Worm (Caenorhabditis elegans) whole organism, young adult: ENCODE measurements around the gene C49G7.10.

Experiments used
- B0019.2 ChIP-seq: fragments of 200-800 bp; sonication (Bioruptor generic); conservative IDR thresholded peaks from 2 replicates; pipeline ENCODE4 v1.3.6; 2022; ENCODE audit warnings: missing genetic modification reagents, missing genetic modification characterization, missing compliant biosample characterization
- C06A6.2 ChIP-seq: fragments of 200-800 bp; sonication (Bioruptor generic); conservative IDR thresholded peaks from 2 replicates; pipeline ENCODE4 v1.3.6; 2022; ENCODE audit warnings: missing genetic modification characterization, missing compliant biosample characterization
- D2030.7 ChIP-seq: fragments of 200-800 bp; sonication (Bioruptor generic); IDR thresholded peaks from 2 replicates; pipeline ENCODE4 v1.3.6; 2022; ENCODE audit warnings: missing genetic modification reagents, missing genetic modification characterization, missing compliant biosample characterization
- F10E7.11 ChIP-seq: sonication (generic microtip); optimal IDR thresholded peaks from 2 replicates; lab custom pipeline; 2017; ENCODE audit warnings: mild to moderate bottlenecking, missing genetic modification characterization, moderate library complexity, missing compliant biosample characterization
- F22D6.2 ChIP-seq: sonication (generic microtip); optimal IDR thresholded peaks from 2 replicates; lab custom pipeline; 2016; ENCODE audit warnings: mild to moderate bottlenecking, missing genetic modification characterization, missing compliant biosample characterization
- F39B2.1 ChIP-seq: fragments of 200-800 bp; sonication (Bioruptor generic); IDR thresholded peaks from 2 replicates; pipeline ENCODE4 v1.3.6; 2022; ENCODE audit warnings: missing genetic modification reagents, missing genetic modification characterization, missing compliant biosample characterization
- K11D2.4 ChIP-seq: fragments of 200-800 bp; sonication (Bioruptor generic); IDR thresholded peaks from 2 replicates; pipeline ENCODE4 v1.3.6; 2022; ENCODE audit warnings: missing genetic modification reagents, missing genetic modification characterization, missing compliant biosample characterization
- K12H6.12 ChIP-seq: fragments of 200-800 bp; sonication (Bioruptor generic); optimal IDR thresholded peaks from 2 replicates; lab custom pipeline; 2018; ENCODE audit warnings: mild to moderate bottlenecking, missing genetic modification characterization, missing compliant biosample characterization
- T07F8.4 ChIP-seq: sonication (generic microtip); optimal IDR thresholded peaks from 2 replicates; lab custom pipeline; 2016; ENCODE audit warnings: mild to moderate bottlenecking, missing genetic modification characterization, moderate library complexity, missing compliant biosample characterization
- Y53F4B.3 ChIP-seq: fragments of 200-800 bp; sonication (Bioruptor generic); IDR thresholded peaks from 2 replicates; pipeline ENCODE4 v1.3.6; 2022; ENCODE audit warnings: missing genetic modification reagents, missing genetic modification characterization, missing compliant biosample characterization
- Y67H2A.10 ChIP-seq: fragments of 200-800 bp; sonication (Bioruptor generic); conservative IDR thresholded peaks from 2 replicates; pipeline ENCODE4 v1.3.6; 2022; ENCODE audit warnings: missing genetic modification reagents, missing genetic modification characterization, missing compliant biosample characterization
- aptf-3 ChIP-seq: fragments of 200-800 bp; sonication (Bioruptor generic); IDR thresholded peaks from 2 replicates; pipeline ENCODE4 v1.3.6; 2022; ENCODE audit warnings: missing genetic modification characterization, missing compliant biosample characterization
- atf-7 ChIP-seq: sonication (generic microtip); optimal IDR thresholded peaks from 2 replicates; lab custom pipeline; 2017; ENCODE audit warnings: mild to moderate bottlenecking, missing genetic modification characterization, missing compliant biosample characterization
- attf-5 ChIP-seq: fragments of 200-800 bp; sonication (Bioruptor generic); optimal IDR thresholded peaks from 2 replicates; lab custom pipeline; 2018; ENCODE audit warnings: mild to moderate bottlenecking, missing genetic modification characterization, missing compliant biosample characterization
- bed-2 ChIP-seq: fragments of 200-800 bp; sonication (Bioruptor generic); IDR thresholded peaks from 2 replicates; pipeline ENCODE4 v1.3.6; 2022; ENCODE audit warnings: missing genetic modification reagents, missing genetic modification characterization, missing compliant biosample characterization
- cebp-1 ChIP-seq, 2 experiments: fragments of 200-800 bp in 1 of 2; sonication (Bioruptor generic) in 1 of 2; sonication (generic microtip) in 1 of 2; IDR thresholded peaks in 1 of 2; optimal IDR thresholded peaks in 1 of 2; 2 replicates each; pipeline versions ENCODE4 v1.3.6 to Lab custom; 2017 to 2022; ENCODE audit warnings: missing compliant biosample characterization in 2 of 2, missing genetic modification characterization in 2 of 2, mild to moderate bottlenecking in 1 of 2, missing genetic modification reagents in 1 of 2, moderate library complexity in 1 of 2
- ceh-100 ChIP-seq: fragments of 200-800 bp; sonication (Bioruptor generic); IDR thresholded peaks from 2 replicates; pipeline ENCODE4 v1.3.6; 2022; ENCODE audit warnings: missing genetic modification reagents, missing genetic modification characterization, missing compliant biosample characterization
- ceh-58 ChIP-seq: fragments of 200-800 bp; sonication (Bioruptor generic); IDR thresholded peaks from 2 replicates; pipeline ENCODE4 v1.3.6; 2022; ENCODE audit warnings: missing genetic modification characterization, missing compliant biosample characterization
- die-1 ChIP-seq: sonication (generic microtip); optimal IDR thresholded peaks from 2 replicates; lab custom pipeline; 2016; ENCODE audit warnings: missing genotype, mild to moderate bottlenecking, missing genetic modification characterization, missing compliant biosample characterization
- dpl-1 ChIP-seq: fragments of 150-350 bp; optimal IDR thresholded peaks from 2 replicates; lab custom pipeline; 2014; ENCODE audit warnings: missing biosample characterization, missing genetic modification reagents, missing genetic modification characterization
- egl-44 ChIP-seq: fragments of 200-800 bp; sonication (Bioruptor generic); IDR thresholded peaks from 2 replicates; pipeline ENCODE4 v1.3.6; 2022; ENCODE audit warnings: missing genetic modification reagents, missing genetic modification characterization, missing compliant biosample characterization
- egrh-3 ChIP-seq: fragments of 200-800 bp; sonication (Bioruptor generic); IDR thresholded peaks from 2 replicates; pipeline ENCODE4 v1.3.6; 2022; ENCODE audit warnings: missing genetic modification reagents, missing genetic modification characterization, missing compliant biosample characterization
- hlh-12 ChIP-seq: sonication (generic microtip); optimal IDR thresholded peaks from 2 replicates; lab custom pipeline; 2016; ENCODE audit warnings: missing genetic modification characterization, missing compliant biosample characterization
- hlh-26 ChIP-seq: fragments of 200-800 bp; sonication (Bioruptor generic); conservative IDR thresholded peaks from 2 replicates; pipeline ENCODE4 v1.3.6; 2022; ENCODE audit warnings: missing genetic modification reagents, missing genetic modification characterization, missing compliant biosample characterization
- hmg-1.2 ChIP-seq: fragments of 200-800 bp; sonication (Bioruptor generic); IDR thresholded peaks from 2 replicates; pipeline ENCODE4 v1.3.6; 2022; ENCODE audit warnings: missing genetic modification reagents, missing genetic modification characterization, missing compliant biosample characterization
- lag-1 ChIP-seq: fragments of 200-800 bp; sonication (Bioruptor generic); IDR thresholded peaks from 2 replicates; pipeline ENCODE4 v1.3.6; 2022; ENCODE audit warnings: missing genetic modification reagents, missing genetic modification characterization, missing compliant biosample characterization
- let-526 ChIP-seq: fragments of 200-800 bp; sonication (Bioruptor generic); IDR thresholded peaks from 2 replicates; pipeline ENCODE4 v1.3.6; 2022; ENCODE audit warnings: missing genetic modification reagents, missing genetic modification characterization, missing compliant biosample characterization
- let-607 ChIP-seq, 2 experiments: fragments of 200-800 bp in 1 of 2; sonication (Bioruptor generic) in 1 of 2; sonication (generic microtip) in 1 of 2; optimal IDR thresholded peaks; 2 replicates each; lab custom pipeline; 2016 to 2018; ENCODE audit warnings: mild to moderate bottlenecking in 2 of 2, missing compliant biosample characterization in 2 of 2, missing genetic modification characterization in 2 of 2, moderate library complexity in 2 of 2, missing genotype in 1 of 2
- lin-40 ChIP-seq: sonication (generic microtip); optimal IDR thresholded peaks from 2 replicates; lab custom pipeline; 2016; ENCODE audit warnings: missing genetic modification characterization, mild to moderate bottlenecking, missing compliant biosample characterization, missing genotype, missing genetic modification reagents
- lir-1 ChIP-seq: fragments of 200-800 bp; sonication (Bioruptor generic); conservative IDR thresholded peaks from 2 replicates; pipeline ENCODE4 v1.3.6; 2022; ENCODE audit warnings: missing genetic modification reagents, missing genetic modification characterization, missing compliant biosample characterization
- lsl-1 ChIP-seq: fragments of 200-800 bp; sonication (Bioruptor generic); optimal IDR thresholded peaks from 2 replicates; lab custom pipeline; 2018; ENCODE audit warnings: mild to moderate bottlenecking, missing genetic modification characterization, moderate library complexity, missing compliant biosample characterization
- madf-3 ChIP-seq: fragments of 200-800 bp; sonication (Bioruptor generic); IDR thresholded peaks from 2 replicates; pipeline ENCODE4 v1.3.6; 2022; ENCODE audit warnings: missing genetic modification reagents, missing genetic modification characterization, missing compliant biosample characterization
- madf-6 ChIP-seq: fragments of 200-800 bp; sonication (Bioruptor generic); IDR thresholded peaks from 2 replicates; pipeline ENCODE4 v1.3.6; 2022; ENCODE audit warnings: missing genetic modification reagents, missing genetic modification characterization, missing compliant biosample characterization
- madf-8 ChIP-seq: fragments of 200-800 bp; sonication (Bioruptor generic); conservative IDR thresholded peaks from 2 replicates; pipeline ENCODE4 v1.3.6; 2022; ENCODE audit warnings: missing genetic modification reagents, missing genetic modification characterization, missing compliant biosample characterization
- mes-4 ChIP-seq: sonication (generic microtip); optimal IDR thresholded peaks from 2 replicates; lab custom pipeline; 2016; ENCODE audit warnings: missing genotype, missing genetic modification characterization, missing compliant biosample characterization
- mxl-1 ChIP-seq: sonication (generic microtip); optimal IDR thresholded peaks from 2 replicates; lab custom pipeline; 2016; ENCODE audit warnings: missing genetic modification characterization, missing compliant biosample characterization
- nfya-2 ChIP-seq: fragments of 200-800 bp; sonication (Bioruptor generic); IDR thresholded peaks from 2 replicates; pipeline ENCODE4 v1.3.6; 2022; ENCODE audit warnings: missing genetic modification reagents, missing genetic modification characterization, missing compliant biosample characterization
- nfyb-1 ChIP-seq: fragments of 200-800 bp; sonication (Bioruptor generic); IDR thresholded peaks from 2 replicates; pipeline ENCODE4 v1.3.6; 2022; ENCODE audit warnings: missing genetic modification reagents, missing genetic modification characterization, missing compliant biosample characterization
- nhr-80 ChIP-seq: sonication (generic microtip); optimal IDR thresholded peaks from 2 replicates; lab custom pipeline; 2016; ENCODE audit warnings: missing genetic modification characterization, missing compliant biosample characterization
- pha-4 ChIP-seq: fragments of 150-350 bp; sonication (generic microtip); optimal IDR thresholded peaks from 2 replicates; lab custom pipeline; 2014; ENCODE audit warnings: missing biosample characterization, missing genetic modification reagents, missing genetic modification characterization
- snpc-1.1 ChIP-seq: sonication (generic microtip); optimal IDR thresholded peaks from 2 replicates; lab custom pipeline; 2017; ENCODE audit warnings: missing genetic modification characterization, mild to moderate bottlenecking, missing compliant biosample characterization, antibody characterized with exemption, moderate library complexity, missing genotype, missing genetic modification reagents; ENCODE audit not compliant: insufficient read depth
- somi-1 ChIP-seq: fragments of 200-800 bp; sonication (Bioruptor generic); optimal IDR thresholded peaks from 2 replicates; lab custom pipeline; 2018; ENCODE audit warnings: mild to moderate bottlenecking, missing genetic modification characterization, missing compliant biosample characterization
- sptf-2 ChIP-seq: fragments of 200-800 bp; sonication (Bioruptor generic); optimal IDR thresholded peaks from 2 replicates; lab custom pipeline; 2018; ENCODE audit warnings: mild to moderate bottlenecking, missing genetic modification characterization, missing compliant biosample characterization
- unc-62 ChIP-seq: fragments of 150-350 bp; optimal IDR thresholded peaks from 2 replicates; lab custom pipeline; 2014; ENCODE audit warnings: missing biosample characterization, missing genetic modification reagents, missing genetic modification characterization
- zfh-2 ChIP-seq: fragments of 200-800 bp; sonication (Bioruptor generic); conservative IDR thresholded peaks from 2 replicates; pipeline ENCODE4 v1.3.6; 2022; ENCODE audit warnings: missing genetic modification reagents, missing genetic modification characterization, missing compliant biosample characterization
- zim-3 ChIP-seq: sonication (generic microtip); optimal IDR thresholded peaks from 2 replicates; lab custom pipeline; 2017; ENCODE audit warnings: mild to moderate bottlenecking, missing genetic modification characterization, moderate library complexity, missing compliant biosample characterization
- ztf-22 ChIP-seq: fragments of 200-800 bp; sonication (Bioruptor generic); optimal IDR thresholded peaks from 2 replicates; lab custom pipeline; 2018; ENCODE audit warnings: mild to moderate bottlenecking, missing genetic modification characterization, moderate library complexity, missing compliant biosample characterization
- ztf-28 ChIP-seq: fragments of 200-800 bp; sonication (Bioruptor generic); IDR thresholded peaks from 2 replicates; pipeline ENCODE4 v1.3.6; 2022; ENCODE audit warnings: missing genetic modification reagents, missing genetic modification characterization, missing compliant biosample characterization

The C49G7.10 gene

DNA sequence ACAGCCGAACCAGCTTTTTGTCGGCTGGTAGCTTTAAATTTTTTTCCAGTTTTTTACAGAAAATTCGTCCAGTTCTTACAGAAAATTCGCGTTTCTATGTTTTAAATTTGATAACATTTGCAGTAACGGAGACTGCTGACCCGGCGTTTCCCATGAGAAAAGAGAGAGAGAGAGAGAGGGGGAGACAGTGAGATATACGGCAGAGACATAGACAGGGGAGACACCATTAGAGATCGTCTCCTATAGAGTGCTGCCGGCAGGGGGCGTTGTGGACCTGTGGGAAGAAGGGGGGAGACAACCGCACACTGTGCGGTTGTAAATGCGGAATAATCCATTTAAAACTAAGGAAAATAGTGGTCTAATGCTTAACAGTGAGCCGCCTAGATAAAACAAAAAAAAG lies 12.2 kb downstream of the C49G7.10 start (continued):
- no peak for TF ChIP-seq nfyb-1
- TF ChIP-seq die-1 (tag; lab: Kevin White, UChicago) = no peak
- TF ChIP-seq snpc-1.1 (tag; lab: Kevin White, UChicago) = no peak
- TF ChIP-seq hlh-12 (tag; lab: Kevin White, UChicago) = no peak
- no peak for TF ChIP-seq K12H6.12 (tag; lab: Kevin White, UChicago)
- TF ChIP-seq Y67H2A.10 (GFP tag; lab: Robert Waterston, UW) = no peak
- no peak for TF ChIP-seq B0019.2 (GFP tag; lab: Robert Waterston, UW)
- TF ChIP-seq pha-4 = no peak
- TF ChIP-seq lir-1 = no peak
- peak; percentile 50; the same call in 1 of the 2 replicates for TF ChIP-seq aptf-3 (GFP tag; lab: Robert Waterston, UW)
- TF ChIP-seq zim-3 (tag; lab: Kevin White, UChicago) = no peak
- no peak for TF ChIP-seq F22D6.2 (tag; lab: Kevin White, UChicago)
- TF ChIP-seq egl-44 (GFP tag; lab: Robert Waterston, UW) = no peak
- no peak for TF ChIP-seq cebp-1 (GFP tag; IDR thresholded peaks at IDR 0.05; lab: Robert Waterston, UW)
- TF ChIP-seq cebp-1 (tag; optimal IDR thresholded peaks at IDR 0.05; lab: Kevin White, UChicago) = peak; percentile 16
- TF ChIP-seq bed-2 = no peak
- TF ChIP-seq mes-4 (tag; lab: Kevin White, UChicago) = no peak
- TF ChIP-seq nhr-80 = peak; percentile 20
- no peak for TF ChIP-seq ceh-58
- TF ChIP-seq C06A6.2 (GFP tag; lab: Robert Waterston, UW) = no peak
- peak; percentile 74; the same call in 1 of the 2 replicates for TF ChIP-seq hmg-1.2 (GFP tag; lab: Robert Waterston, UW)
- TF ChIP-seq somi-1 (GFP tag; lab: Kevin White, UChicago) = no peak
- 0 out of 2 replicates have a peak, but pooled peaks have one; percentile 14 for TF ChIP-seq madf-6
- no peak for TF ChIP-seq D2030.7
- no peak for TF ChIP-seq unc-62 (GFP tag; lab: Kevin White, UChicago)
- no peak for TF ChIP-seq lsl-1 (GFP tag; lab: Kevin White, UChicago)
- no peak for TF ChIP-seq Y53F4B.3 (GFP tag; lab: Robert Waterston, UW)
- TF ChIP-seq K11D2.4 (GFP tag; lab: Robert Waterston, UW) = no peak
- no peak for TF ChIP-seq F10E7.11

DNA sequence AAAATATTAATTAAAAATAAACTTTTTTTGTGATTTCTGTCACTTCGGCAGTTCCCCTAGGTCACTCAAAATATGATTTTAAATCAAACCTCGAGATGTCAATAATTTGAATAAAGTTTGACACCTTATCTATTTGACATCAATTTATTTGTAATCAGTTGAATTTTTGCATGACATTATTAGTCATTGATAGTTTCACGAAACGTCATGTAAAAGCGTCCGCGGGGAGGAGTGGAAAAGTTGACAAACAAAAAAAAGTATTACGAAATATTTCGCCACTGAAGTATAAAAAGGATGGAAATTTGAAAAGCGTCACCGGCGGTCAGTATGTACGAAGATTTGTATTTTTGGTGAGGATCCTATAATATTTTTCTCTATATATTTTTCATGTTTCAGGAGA lies 17.0 kb downstream of the C49G7.10 start, which contains the start of gene K09D9.1:
K09D9.1 (plus strand) TSS at position 271 of the 400 bp plus-strand sequence.
- TF ChIP-seq attf-5 (GFP tag; lab: Kevin White, UChicago) (peak; percentile 19), nfya-2 (GFP tag; lab: Robert Waterston, UW) (no peak), lin-40 (tag; lab: Kevin White, UChicago) (no peak), pha-4 (peak; percentile 63), zfh-2 (GFP tag; lab: Robert Waterston, UW) (no peak), F39B2.1 (GFP tag; lab: Robert Waterston, UW) (no peak), unc-62 (GFP tag; lab: Kevin White, UChicago) (peak; percentile 97), atf-7 (tag; lab: Kevin White, UChicago) (peak; percentile 79), hlh-26 (GFP tag; lab: Robert Waterston, UW) (no peak), let-526 (GFP tag; lab: Robert Waterston, UW) (no peak), lag-1 (GFP tag; lab: Robert Waterston, UW) (no peak), sptf-2 (GFP tag; lab: Kevin White, UChicago) (no peak), mxl-1 (tag; lab: Kevin White, UChicago) (no peak), madf-6 (no peak), let-607 (tag; optimal IDR thresholded peaks at IDR 0.05; lab: Kevin White, UChicago) (peak in 1 of 2 experiments; percentile 29), ceh-100 (GFP tag; lab: Robert Waterston, UW) (no peak), madf-3 (GFP tag; lab: Robert Waterston, UW) (no peak), nhr-80 (peak; percentile 93), zim-3 (tag; lab: Kevin White, UChicago) (no peak), egrh-3 (GFP tag; lab: Robert Waterston, UW) (no peak), madf-8 (no peak), ztf-22 (peak; percentile 57), T07F8.4 (no peak), dpl-1 (GFP tag; lab: Kevin White, UChicago) (no peak), ztf-28 (GFP tag; lab: Robert Waterston, UW) (no peak)
